Worm (Caenorhabditis elegans) whole organism, young adult: ENCODE data around the gene timp-1.

Source experiments
- B0261.1 ChIP-seq: sonication (generic microtip); optimal IDR thresholded peaks from 2 replicates; lab custom pipeline; 2016; ENCODE audit warnings: mild to moderate bottlenecking, missing genetic modification characterization, moderate library complexity, missing compliant biosample characterization
- F22D6.2 ChIP-seq: sonication (generic microtip); optimal IDR thresholded peaks from 2 replicates; lab custom pipeline; 2016; ENCODE audit warnings: mild to moderate bottlenecking, missing genetic modification characterization, missing compliant biosample characterization
- K12H6.12 ChIP-seq: fragments of 200-800 bp; sonication (Bioruptor generic); optimal IDR thresholded peaks from 2 replicates; lab custom pipeline; 2018; ENCODE audit warnings: mild to moderate bottlenecking, missing genetic modification characterization, missing compliant biosample characterization
- bed-2 ChIP-seq: fragments of 200-800 bp; sonication (Bioruptor generic); IDR thresholded peaks from 2 replicates; pipeline ENCODE4 v1.3.6; 2022; ENCODE audit warnings: missing genetic modification reagents, missing genetic modification characterization, missing compliant biosample characterization
- ceh-100 ChIP-seq: fragments of 200-800 bp; sonication (Bioruptor generic); IDR thresholded peaks from 2 replicates; pipeline ENCODE4 v1.3.6; 2022; ENCODE audit warnings: missing genetic modification reagents, missing genetic modification characterization, missing compliant biosample characterization
- efl-1 ChIP-seq: fragments of 150-350 bp; optimal IDR thresholded peaks from 2 replicates; lab custom pipeline; 2014; ENCODE audit warnings: missing biosample characterization, missing genetic modification reagents, missing genetic modification characterization

- TF ChIP-seq B0261.1 (tag; lab: Kevin White, UChicago) (no peak), K12H6.12 (no peak), ceh-100 (GFP tag; lab: Robert Waterston, UW) (no peak), efl-1 (GFP tag; lab: Kevin White, UChicago) (no peak), F22D6.2 (tag; lab: Kevin White, UChicago) (no peak), bed-2 (GFP tag; lab: Robert Waterston, UW) (no peak)
These were observed 17.6 kb downstream of the timp-1 start, which contains the start of gene pax-1 for ce11 chrV:8224634-8225033.
